Fruit fly (Drosophila melanogaster) whole organism: ENCODE data around the gene CCHa2.

ENCODE experiments used
- CG8478 ChIP-seq: fragments of >200 bp; optimal IDR thresholded peaks from 2 replicates; lab custom pipeline; 2018; ENCODE audit warnings: inconsistent platforms
- Dll ChIP-seq: fragments of >200 bp; optimal IDR thresholded peaks from 2 replicates; lab custom pipeline; 2017
- EcR ChIP-seq, 2 experiments: fragments of >200 bp; optimal IDR thresholded peaks; 2 replicates each; lab custom pipeline; 2017; ENCODE audit warnings: missing biosample characterization in 2 of 2, missing genetic modification characterization in 2 of 2, missing genetic modification reagents in 2 of 2

DNA sequence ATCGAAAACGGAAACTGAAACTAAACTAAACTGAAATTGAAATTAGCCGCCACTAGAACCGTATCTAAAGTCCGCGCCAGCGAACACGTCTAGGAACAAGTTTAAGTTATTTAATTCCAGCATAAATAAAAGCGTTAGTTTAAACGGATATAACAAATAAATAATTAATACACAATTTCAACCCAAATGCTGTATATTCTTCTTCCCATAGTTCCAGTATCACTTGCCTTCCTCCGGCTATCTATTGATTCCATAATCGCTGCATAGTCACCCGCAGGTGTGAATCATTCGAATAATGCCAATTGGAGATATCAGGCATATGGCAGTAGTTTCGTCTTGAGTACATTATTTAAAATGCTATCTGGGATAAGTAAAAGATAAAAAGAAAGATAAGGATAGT is 9.9 kb downstream of the CCHa2 start:
- TF ChIP-seq EcR (GFP tag; optimal IDR thresholded peaks at IDR 0.05; lab: Kevin White, UChicago) (no peak), CG8478 (lab: Kevin White, UChicago) (no peak), Dll (no peak)
